Fruit fly (Drosophila melanogaster) whole organism, embryonic: Measurements from ENCODE around the gene CG34244.

ENCODE experiments used
- Atf-2 ChIP-seq: fragments of 200-800 bp; sonication (Bioruptor generic); optimal IDR thresholded peaks from 2 replicates; lab custom pipeline; 2016; ENCODE audit warnings: missing biosample characterization, missing genetic modification characterization
- Atf3 ChIP-seq: fragments of 200-800 bp; sonication (Bioruptor generic); optimal IDR thresholded peaks from 3 replicates; lab custom pipeline; 2016; ENCODE audit warnings: missing biosample characterization, missing genetic modification characterization
- Atf6 ChIP-seq: fragments of 200-800 bp; sonication (Bioruptor generic); IDR thresholded peaks from 2 replicates; pipeline ENCODE4 v1.3.6; 2022; ENCODE audit warnings: missing biosample characterization, missing genetic modification characterization
- Awh ChIP-seq: fragments of 200-800 bp; sonication (Bioruptor generic); IDR thresholded peaks from 2 replicates; pipeline ENCODE4, ENCODE4 v1.3.6; 2022; ENCODE audit warnings: missing biosample characterization, missing genetic modification characterization
- CG10274 ChIP-seq: fragments of 200-800 bp; sonication (Bioruptor generic); optimal IDR thresholded peaks from 3 replicates; lab custom pipeline; 2017; ENCODE audit warnings: missing biosample characterization, mild to moderate bottlenecking, missing genetic modification characterization
- CG10565 ChIP-seq: fragments of 200-800 bp; sonication (Bioruptor generic); optimal IDR thresholded peaks from 3 replicates; lab custom pipeline; 2016; ENCODE audit warnings: missing biosample characterization, mild to moderate bottlenecking, missing genetic modification characterization
- CG16813 ChIP-seq: fragments of 200-800 bp; sonication (Bioruptor generic); IDR thresholded peaks from 3 replicates; pipeline ENCODE4 v1.3.6; 2022; ENCODE audit warnings: missing biosample characterization, missing genetic modification characterization; ENCODE audit not compliant: partially characterized antibody
- CG16863 ChIP-seq: fragments of 200-800 bp; sonication (Bioruptor generic); optimal IDR thresholded peaks from 3 replicates; lab custom pipeline; 2016; ENCODE audit warnings: missing biosample characterization, missing genetic modification characterization
- CG17361 ChIP-seq: fragments of 200-800 bp; sonication (Bioruptor generic); IDR thresholded peaks from 3 replicates; pipeline ENCODE4 v1.3.6; 2022; ENCODE audit warnings: missing biosample characterization, missing genetic modification characterization
- CG17802 ChIP-seq: fragments of 200-800 bp; sonication (Bioruptor generic); optimal IDR thresholded peaks from 2 replicates; lab custom pipeline; 2018; ENCODE audit warnings: missing biosample characterization, mild to moderate bottlenecking, missing genetic modification characterization, moderate library complexity
- CG1832 ChIP-seq: fragments of 200-800 bp; sonication (Bioruptor generic); optimal IDR thresholded peaks from 2 replicates; lab custom pipeline; 2017; ENCODE audit warnings: missing biosample characterization, mild to moderate bottlenecking, missing genetic modification characterization, inconsistent platforms
- CG2120 ChIP-seq: fragments of 200-800 bp; sonication (Bioruptor generic); optimal IDR thresholded peaks from 3 replicates; lab custom pipeline; 2016; ENCODE audit warnings: missing biosample characterization, missing genetic modification characterization
- CG2875 ChIP-seq: fragments of 200-800 bp; sonication (Bioruptor generic); optimal IDR thresholded peaks from 2 replicates; lab custom pipeline; 2017; ENCODE audit warnings: missing biosample characterization, mild to moderate bottlenecking, missing genetic modification characterization, missing genetic modification reagents
- CG2889 ChIP-seq: fragments of 200-800 bp; sonication (Bioruptor generic); IDR thresholded peaks from 3 replicates; pipeline ENCODE4 v1.3.6; 2022; ENCODE audit warnings: missing biosample characterization, missing genetic modification characterization
- CG33557 ChIP-seq: fragments of 200-800 bp; sonication (Bioruptor generic); optimal IDR thresholded peaks from 2 replicates; lab custom pipeline; 2019; ENCODE audit warnings: missing biosample characterization, mild to moderate bottlenecking, missing genetic modification characterization, moderate library complexity
- CG3847 ChIP-seq: fragments of 200-800 bp; sonication (Bioruptor generic); IDR thresholded peaks from 2 replicates; pipeline ENCODE4 v1.3.6; 2022; ENCODE audit warnings: missing biosample characterization, missing genetic modification characterization
- CG7357 ChIP-seq: fragments of 200-800 bp; sonication (Bioruptor generic); IDR thresholded peaks from 3 replicates; pipeline ENCODE4 v1.3.6; 2022; ENCODE audit warnings: missing biosample characterization, missing genetic modification characterization
- CG7372 ChIP-seq: fragments of 200-800 bp; sonication (Bioruptor generic); IDR thresholded peaks from 2 replicates; pipeline ENCODE4 v1.3.6; 2022; ENCODE audit warnings: missing biosample characterization, missing genetic modification characterization
- CG8388 ChIP-seq: fragments of 200-800 bp; sonication (Bioruptor generic); optimal IDR thresholded peaks from 2 replicates; lab custom pipeline; 2019; ENCODE audit warnings: missing biosample characterization, mild to moderate bottlenecking, missing genetic modification characterization, moderate library complexity
- CG8924 ChIP-seq: fragments of 200-800 bp; optimal IDR thresholded peaks from 3 replicates; lab custom pipeline; 2019; ENCODE audit warnings: missing biosample characterization, mild to moderate bottlenecking, missing genetic modification characterization, moderate library complexity
- Dfd ChIP-seq, 2 experiments: fragments of >200 bp; optimal IDR thresholded peaks; 2 replicates each; lab custom pipeline; 2017; ENCODE audit warnings: missing biosample characterization in 2 of 2, missing genetic modification characterization in 2 of 2
- Dll ChIP-seq: fragments of 200-800 bp; sonication (Bioruptor generic); IDR thresholded peaks from 4 replicates; pipeline ENCODE4 v1.3.6; 2022; ENCODE audit warnings: missing biosample characterization, missing genetic modification characterization; ENCODE audit not compliant: partially characterized antibody
- NC2α ChIP-seq: fragments of 200-800 bp; sonication (Bioruptor generic); optimal IDR thresholded peaks from 2 replicates; lab custom pipeline; 2016; ENCODE audit warnings: missing biosample characterization, missing genetic modification characterization
- NC2β ChIP-seq: fragments of 200-800 bp; sonication (Bioruptor generic); optimal IDR thresholded peaks from 2 replicates; lab custom pipeline; 2016; ENCODE audit warnings: missing biosample characterization, missing genetic modification characterization
- Sry-β ChIP-seq: fragments of 200-800 bp; sonication (Bioruptor generic); optimal IDR thresholded peaks from 2 replicates; lab custom pipeline; 2018; ENCODE audit warnings: missing biosample characterization, mild to moderate bottlenecking, missing genetic modification characterization, moderate library complexity
- TFAM ChIP-seq: fragments of 200-800 bp; sonication (Bioruptor generic); optimal IDR thresholded peaks from 2 replicates; lab custom pipeline; 2017; ENCODE audit warnings: missing biosample characterization, missing genetic modification characterization, inconsistent platforms
- amos ChIP-seq: fragments of 200-800 bp; sonication (Bioruptor generic); IDR thresholded peaks from 2 replicates; pipeline ENCODE4 v1.3.6; 2022; ENCODE audit warnings: missing biosample characterization, missing genetic modification characterization; ENCODE audit not compliant: partially characterized antibody
- br ChIP-seq: fragments of >200 bp; optimal IDR thresholded peaks from 2 replicates; lab custom pipeline; 2017
- bsh ChIP-seq, 2 experiments: fragments of 200-800 bp; sonication (Bioruptor generic); optimal IDR thresholded peaks; 2 replicates each; lab custom pipeline; 2017 to 2018; ENCODE audit warnings: mild to moderate bottlenecking in 2 of 2, missing biosample characterization in 2 of 2, missing genetic modification characterization in 2 of 2, moderate library complexity in 1 of 2
- cg ChIP-seq: fragments of 200-800 bp; sonication (Bioruptor generic); optimal IDR thresholded peaks from 3 replicates; lab custom pipeline; 2019; ENCODE audit warnings: missing biosample characterization, mild to moderate bottlenecking, missing genetic modification characterization, moderate library complexity
- dati ChIP-seq: fragments of 200-800 bp; sonication (Bioruptor generic); IDR thresholded peaks from 2 replicates; pipeline ENCODE4 v1.3.6; 2022; ENCODE audit warnings: missing biosample characterization, missing genetic modification characterization
- dm ChIP-seq: fragments of 200-800 bp; sonication (Bioruptor generic); optimal IDR thresholded peaks from 3 replicates; lab custom pipeline; 2016; ENCODE audit warnings: missing biosample characterization, missing genetic modification characterization
- dpn ChIP-seq, 2 experiments: fragments of 200-800 bp; sonication (Bioruptor generic); optimal IDR thresholded peaks; 3 replicates each; lab custom pipeline; 2016; ENCODE audit warnings: missing biosample characterization in 2 of 2, missing genetic modification characterization in 2 of 2
- gfzf ChIP-seq: fragments of 200-800 bp; sonication (Bioruptor generic); optimal IDR thresholded peaks from 2 replicates; lab custom pipeline; 2016; ENCODE audit warnings: missing biosample characterization, mild to moderate bottlenecking, missing genetic modification characterization, moderate library complexity
- gsb ChIP-seq: fragments of 200-800 bp; sonication (Bioruptor generic); IDR thresholded peaks from 2 replicates; pipeline ENCODE4 v1.3.6; 2022; ENCODE audit warnings: missing biosample characterization, missing genetic modification characterization
- h ChIP-seq: fragments of >200 bp; optimal IDR thresholded peaks from 2 replicates; lab custom pipeline; 2017
- inv ChIP-seq: fragments of 200-800 bp; sonication (Bioruptor generic); IDR thresholded peaks from 2 replicates; pipeline ENCODE4 v1.3.6; 2022; ENCODE audit warnings: missing biosample characterization, missing genetic modification characterization; ENCODE audit not compliant: partially characterized antibody
- jing ChIP-seq: fragments of 200-800 bp; sonication (Bioruptor generic); optimal IDR thresholded peaks from 2 replicates; lab custom pipeline; 2018; ENCODE audit warnings: missing biosample characterization, mild to moderate bottlenecking, missing genetic modification characterization
- mld ChIP-seq: fragments of 200-800 bp; sonication (Bioruptor generic); IDR thresholded peaks from 3 replicates; pipeline ENCODE4 v1.3.6; 2022; ENCODE audit warnings: missing biosample characterization, missing genetic modification characterization; ENCODE audit not compliant: partially characterized antibody
- onecut ChIP-seq: fragments of 200-800 bp; sonication (Bioruptor generic); IDR thresholded peaks from 2 replicates; pipeline ENCODE4 v1.3.6; 2022; ENCODE audit warnings: missing biosample characterization, missing genetic modification characterization
- sc ChIP-seq, 3 experiments: fragments of >200 bp in 2 of 3; fragments of 200-800 bp in 1 of 3; sonication (Bioruptor generic) in 1 of 3; optimal IDR thresholded peaks; 2 replicates in 2 of 3; 3 replicates in 1 of 3; lab custom pipeline; 2017; ENCODE audit warnings: mild to moderate bottlenecking in 1 of 3, missing biosample characterization in 1 of 3, missing genetic modification characterization in 1 of 3, missing genetic modification reagents in 1 of 3
- shn ChIP-seq: fragments of 200-800 bp; sonication (Bioruptor generic); optimal IDR thresholded peaks from 3 replicates; lab custom pipeline; 2016; ENCODE audit warnings: missing biosample characterization, missing genetic modification characterization
- sim ChIP-seq: fragments of 200-800 bp; sonication (Bioruptor generic); IDR thresholded peaks from 2 replicates; pipeline ENCODE4 v1.3.6; 2022; ENCODE audit warnings: missing biosample characterization, missing genetic modification characterization
- ssp ChIP-seq: fragments of 200-800 bp; sonication (Bioruptor generic); IDR thresholded peaks from 2 replicates; pipeline ENCODE4 v1.3.6; 2022; ENCODE audit warnings: missing biosample characterization, missing genetic modification characterization
- stc ChIP-seq: fragments of 200-800 bp; sonication (Bioruptor generic); IDR thresholded peaks from 2 replicates; pipeline ENCODE4 v1.3.6; 2022; ENCODE audit warnings: missing biosample characterization, missing genetic modification characterization
- sug ChIP-seq: fragments of 200-800 bp; optimal IDR thresholded peaks from 2 replicates; lab custom pipeline; 2019; ENCODE audit warnings: missing biosample characterization, mild to moderate bottlenecking, missing genetic modification characterization, moderate library complexity
- toy ChIP-seq: fragments of 200-800 bp; sonication (Bioruptor generic); IDR thresholded peaks from 2 replicates; pipeline ENCODE4 v1.3.6; 2022; ENCODE audit warnings: missing biosample characterization, missing genetic modification characterization
- trh ChIP-seq: fragments of 200-800 bp; sonication (Bioruptor generic); optimal IDR thresholded peaks from 2 replicates; lab custom pipeline; 2016; ENCODE audit warnings: missing biosample characterization, missing genetic modification characterization

The CG34244 gene

dm6 chr3L:14274088-14275058 lies 38.6 kb upstream of the CG34244 start, which contains the start of gene fz (continued):
- TF ChIP-seq Atf-2 (GFP tag; lab: Kevin White, UChicago), result no peak
- no peak for TF ChIP-seq cg (GFP tag; lab: Kevin White, UChicago)
- no peak for TF ChIP-seq CG2120 (GFP tag; lab: Kevin White, UChicago)
- TF ChIP-seq br (lab: Kevin White, UChicago), result no peak
- no peak; the same call in 1 of the 2 replicates for TF ChIP-seq Atf6 (GFP tag; lab: Robert Waterston, UW)
- TF ChIP-seq sc (optimal IDR thresholded peaks at IDR 0.05; lab: Kevin White, UChicago), result no peak
- TF ChIP-seq sc (GFP tag; optimal IDR thresholded peaks at IDR 0.05; lab: Kevin White, UChicago), result peak; percentile 12
- TF ChIP-seq CG3847 (GFP tag; lab: Robert Waterston, UW), result no peak
- no peak for TF ChIP-seq gsb (GFP tag; lab: Robert Waterston, UW)
- TF ChIP-seq inv (GFP tag; lab: Robert Waterston, UW), result peak; percentile 33; the same call in 1 of the 2 replicates
- TF ChIP-seq h (lab: Kevin White, UChicago), result no peak
- no peak for TF ChIP-seq NC2β
- TF ChIP-seq Sry-β (GFP tag; lab: Kevin White, UChicago), result peak; percentile 13
- no peak for TF ChIP-seq CG10565 (GFP tag; lab: Kevin White, UChicago)
- TF ChIP-seq sim (GFP tag; lab: Robert Waterston, UW), result no peak
- peak; percentile 20 for TF ChIP-seq CG33557 (GFP tag; lab: Kevin White, UChicago)
- TF ChIP-seq TFAM (GFP tag; lab: Kevin White, UChicago), result no peak
- TF ChIP-seq jing (GFP tag; lab: Kevin White, UChicago), result no peak
- TF ChIP-seq Awh (GFP tag; lab: Robert Waterston, UW), result peak; percentile 37; the same call in 1 of the 2 replicates
- TF ChIP-seq dpn (GFP tag; optimal IDR thresholded peaks at IDR 0.05; lab: Kevin White, UChicago), result no peak
- peak; percentile 48; the same call in 1 of the 3 replicates for TF ChIP-seq mld (GFP tag; lab: Robert Waterston, UW)
- peak; percentile 44; the same call in 1 of the 3 replicates for TF ChIP-seq CG16813 (GFP tag; lab: Robert Waterston, UW)
- TF ChIP-seq CG2889 (GFP tag; lab: Robert Waterston, UW), result no peak
- TF ChIP-seq CG8924 (tag; lab: Kevin White, UChicago), result peak; percentile 37
- no peak for TF ChIP-seq sug (tag; lab: Kevin White, UChicago)
- peak; percentile 82 for TF ChIP-seq CG1832 (GFP tag; lab: Kevin White, UChicago)
- no peak for TF ChIP-seq dm (GFP tag; lab: Kevin White, UChicago)
- TF ChIP-seq CG17802 (tag; lab: Kevin White, UChicago), result no peak
- peak; percentile 19; the same call in 1 of the 2 replicates for TF ChIP-seq stc
- no peak for TF ChIP-seq Dfd (GFP tag; optimal IDR thresholded peaks at IDR 0.05; lab: Kevin White, UChicago)
- TF ChIP-seq CG16863 (GFP tag; lab: Kevin White, UChicago), result no peak
- TF ChIP-seq CG8388 (GFP tag; lab: Kevin White, UChicago), result no peak
- TF ChIP-seq bsh (GFP tag; optimal IDR thresholded peaks at IDR 0.05; lab: Kevin White, UChicago), result peak in 1 of 2 experiments; percentile 21
- TF ChIP-seq trh (GFP tag; lab: Kevin White, UChicago), result no peak
- TF ChIP-seq Dll (GFP tag; lab: Robert Waterston, UW), result peak; percentile 67; the same call in 3 of the 4 replicates
- no peak for TF ChIP-seq toy (GFP tag; lab: Robert Waterston, UW)
- TF ChIP-seq CG2875, result no peak
- peak; percentile 57; the same call in 1 of the 2 replicates for TF ChIP-seq amos
- TF ChIP-seq gfzf (GFP tag; lab: Kevin White, UChicago), result no peak
- no peak for TF ChIP-seq shn (GFP tag; lab: Kevin White, UChicago)
- TF ChIP-seq CG10274 (GFP tag; lab: Kevin White, UChicago), result no peak
- TF ChIP-seq NC2α (GFP tag; lab: Kevin White, UChicago), result no peak
- no peak for TF ChIP-seq dati
- TF ChIP-seq onecut (GFP tag; lab: Robert Waterston, UW), result no peak
- no peak for TF ChIP-seq Atf3
- TF ChIP-seq CG17361 (GFP tag; lab: Robert Waterston, UW), result peak; percentile 12; the same call in 1 of the 3 replicates
- TF ChIP-seq CG7372, result no peak
- no peak for TF ChIP-seq CG7357 (GFP tag; lab: Robert Waterston, UW)
- no peak for TF ChIP-seq ssp (GFP tag; lab: Robert Waterston, UW)
